Fruit fly (Drosophila melanogaster): ENCODE data around the gene Nepl9.

Gene Nepl9

DNA sequence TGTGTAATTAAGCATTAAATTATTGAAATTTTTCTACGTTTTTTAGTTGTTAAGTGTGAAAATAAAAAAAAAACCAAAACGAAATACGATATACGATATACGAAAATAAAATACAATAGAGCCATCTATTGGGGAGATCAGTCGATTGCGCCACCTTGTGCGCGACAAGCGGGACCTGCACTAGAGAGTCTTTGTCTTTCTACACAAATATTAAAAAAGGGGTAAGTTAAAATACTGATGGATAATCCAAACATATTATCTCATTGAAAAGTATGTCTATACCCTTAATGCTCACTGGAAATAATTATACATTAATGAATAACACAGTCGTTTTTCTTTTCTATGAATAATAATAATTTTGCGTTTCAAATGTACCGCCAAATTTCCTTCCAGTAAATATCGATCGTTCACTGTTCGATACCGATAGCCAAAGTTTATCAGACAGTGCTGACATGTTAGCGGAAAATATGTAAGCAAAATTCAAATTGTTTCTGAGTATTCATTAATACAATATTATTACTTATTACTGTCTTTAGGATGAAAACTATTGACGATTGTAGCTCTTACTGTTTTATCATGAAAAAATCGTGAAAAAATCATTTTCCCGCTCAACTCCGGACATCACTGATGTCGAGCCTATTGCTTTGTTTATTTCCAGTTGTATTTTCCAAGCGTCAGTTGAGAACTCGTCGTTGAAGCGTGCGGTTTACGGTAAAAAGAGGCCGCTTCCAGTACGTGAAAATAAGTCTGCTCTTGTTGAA, 20.9 kb downstream of the Nepl9 start, which contains the start of gene mdy:
Gene mdy (plus strand): TSS at position 672 of the 761 bp plus-strand sequence.
- peak; percentile 44; the same call in 1 of the 2 replicates for TF ChIP-seq CG15336 (GFP tag; IDR thresholded peaks at IDR 0.05)
- TF ChIP-seq Ets21C (GFP tag; optimal IDR thresholded peaks at IDR 0.05): peak; percentile 52
- TF ChIP-seq CG16779 (tag; optimal IDR thresholded peaks at IDR 0.05): no peak
- no peak for TF ChIP-seq ss (GFP tag; optimal IDR thresholded peaks at IDR 0.05)
- TF ChIP-seq CG6163 (GFP tag; IDR thresholded peaks at IDR 0.05): peak; percentile 70; the same call in 2 of the 3 replicates
- peak; percentile 44 for TF ChIP-seq Lpt (GFP tag; optimal IDR thresholded peaks at IDR 0.05)
- peak; percentile 40 for TF ChIP-seq net (GFP tag; optimal IDR thresholded peaks at IDR 0.05)
- TF ChIP-seq Eip93F (GFP tag; optimal IDR thresholded peaks at IDR 0.05): peak; percentile 46
- TF ChIP-seq fd59A (GFP tag; optimal IDR thresholded peaks at IDR 0.05): no peak
- peak in 1 of 2 experiments; percentile 44 for TF ChIP-seq salr (GFP tag; optimal IDR thresholded peaks at IDR 0.05)
- TF ChIP-seq Hr38 (GFP tag; optimal IDR thresholded peaks at IDR 0.05): no peak
- peak; percentile 64 for TF ChIP-seq Smox (GFP tag; optimal IDR thresholded peaks at IDR 0.05)
- TF ChIP-seq CG10669 (GFP tag; optimal IDR thresholded peaks at IDR 0.05): peak; percentile 20
- TF ChIP-seq CG32006 (GFP tag; optimal IDR thresholded peaks at IDR 0.05): peak; percentile 63
- TF ChIP-seq CG8632 (GFP tag; optimal IDR thresholded peaks at IDR 0.05): peak; percentile 32
- TF ChIP-seq eg (GFP tag; IDR thresholded peaks at IDR 0.05): 0 out of 3 replicates have a peak, but pooled peaks have one; percentile 56
- TF ChIP-seq CG3919 (GFP tag; optimal IDR thresholded peaks at IDR 0.05): peak; percentile 57
- TF ChIP-seq Hr39 (GFP tag; optimal IDR thresholded peaks at IDR 0.05): peak; percentile 43
- peak; percentile 58 for TF ChIP-seq OdsH (GFP tag; optimal IDR thresholded peaks at IDR 0.05)
- peak; percentile 27 for TF ChIP-seq topi (GFP tag; optimal IDR thresholded peaks at IDR 0.05)
- peak; percentile 57 for TF ChIP-seq pdm3 (GFP tag; optimal IDR thresholded peaks at IDR 0.05)
- TF ChIP-seq achi (GFP tag; optimal IDR thresholded peaks at IDR 0.05): peak; percentile 41
- no peak; the same call in 2 of the 3 replicates for TF ChIP-seq CG8119 (GFP tag; IDR thresholded peaks at IDR 0.05)
- peak; percentile 67 for TF ChIP-seq fkh (GFP tag; optimal IDR thresholded peaks at IDR 0.05)
- peak; percentile 59 for TF ChIP-seq CG10631 (GFP tag; optimal IDR thresholded peaks at IDR 0.05)
- TF ChIP-seq Met (GFP tag; optimal IDR thresholded peaks at IDR 0.05): peak; percentile 74
- TF ChIP-seq Eip75B (GFP tag; optimal IDR thresholded peaks at IDR 0.05): peak; percentile 72
- peak; percentile 89 for TF ChIP-seq svp (GFP tag)
- TF ChIP-seq CG6854 (GFP tag; optimal IDR thresholded peaks at IDR 0.05): no peak
- no peak for TF ChIP-seq dac (GFP tag; optimal IDR thresholded peaks at IDR 0.05)
- TF ChIP-seq CG11762 (GFP tag; optimal IDR thresholded peaks at IDR 0.05; ENCODE audit: insufficient read depth): peak; percentile 49
- no peak for TF ChIP-seq CG34406 (GFP tag; optimal IDR thresholded peaks at IDR 0.05)
- peak; percentile 62 for TF ChIP-seq CG31627 (GFP tag; optimal IDR thresholded peaks at IDR 0.05)
- peak; percentile 50 for TF ChIP-seq vri (GFP tag; optimal IDR thresholded peaks at IDR 0.05)
- no peak for TF ChIP-seq fd85E (GFP tag; optimal IDR thresholded peaks at IDR 0.05)
- no peak for TF ChIP-seq Blimp-1 (GFP tag; optimal IDR thresholded peaks at IDR 0.05)
- peak; percentile 45 for TF ChIP-seq CG4318 (GFP tag; optimal IDR thresholded peaks at IDR 0.05)
- peak; percentile 5 for TF ChIP-seq CG8319 (GFP tag; optimal IDR thresholded peaks at IDR 0.05)
- no peak for TF ChIP-seq CG9139 (GFP tag; optimal IDR thresholded peaks at IDR 0.05)
- no peak for TF ChIP-seq Sox15 (GFP tag; optimal IDR thresholded peaks at IDR 0.05)
- no peak for TF ChIP-seq spab (GFP tag; optimal IDR thresholded peaks at IDR 0.05)
- peak; percentile 55 for TF ChIP-seq cyc (GFP tag; optimal IDR thresholded peaks at IDR 0.05)
- TF ChIP-seq Sox14 (GFP tag; optimal IDR thresholded peaks at IDR 0.05): peak; percentile 90
- TF ChIP-seq CG7368 (GFP tag; optimal IDR thresholded peaks at IDR 0.05): no peak
- TF ChIP-seq CG6808 (GFP tag; optimal IDR thresholded peaks at IDR 0.05): peak; percentile 8
- peak; percentile 53 for TF ChIP-seq Ets96B (tag; optimal IDR thresholded peaks at IDR 0.05)
- TF ChIP-seq dsx (GFP tag; optimal IDR thresholded peaks at IDR 0.05; ENCODE audit: poor library complexity, severe bottlenecking): peak; percentile 36
- TF ChIP-seq Gug (GFP tag; IDR thresholded peaks at IDR 0.05): peak; percentile 52
- TF ChIP-seq CG6792 (GFP tag; optimal IDR thresholded peaks at IDR 0.05): peak; percentile 40
- TF ChIP-seq Sox102F (GFP tag; optimal IDR thresholded peaks at IDR 0.05): peak; percentile 68
